Worm (Caenorhabditis elegans) whole organism, young adult: Measurements from ENCODE around the gene cnep-1.

ENCODE experiments used
- Y56A3A.18 ChIP-seq: fragments of 200-800 bp; sonication (Bioruptor generic); IDR thresholded peaks from 2 replicates; pipeline ENCODE4 v1.3.6; 2022; ENCODE audit warnings: missing genetic modification reagents, missing genetic modification characterization, missing compliant biosample characterization
- bed-2 ChIP-seq: fragments of 200-800 bp; sonication (Bioruptor generic); IDR thresholded peaks from 2 replicates; pipeline ENCODE4 v1.3.6; 2022; ENCODE audit warnings: missing genetic modification reagents, missing genetic modification characterization, missing compliant biosample characterization
- rec-8 ChIP-seq, 2 experiments: sonication (generic microtip); optimal IDR thresholded peaks; 2 replicates each; lab custom pipeline; 2016; ENCODE audit warnings: mild to moderate bottlenecking in 2 of 2, missing genetic modification characterization in 2 of 2, missing genetic modification reagents in 2 of 2, missing genotype in 2 of 2, missing biosample characterization in 1 of 2, missing compliant biosample characterization in 1 of 2, moderate library complexity in 1 of 2
- sea-2 ChIP-seq: fragments of 200-800 bp; sonication (Bioruptor generic); IDR thresholded peaks from 2 replicates; pipeline ENCODE4 v1.3.6; 2022; ENCODE audit warnings: missing genetic modification characterization, missing compliant biosample characterization
- snpc-3.4 ChIP-seq: sonication (generic microtip); optimal IDR thresholded peaks from 2 replicates; lab custom pipeline; 2017; ENCODE audit warnings: missing genetic modification characterization, mild to moderate bottlenecking, missing compliant biosample characterization, antibody characterized with exemption, moderate library complexity, missing genotype, missing genetic modification reagents
- tbx-9 ChIP-seq: sonication (generic microtip); optimal IDR thresholded peaks from 2 replicates; lab custom pipeline; 2016; ENCODE audit warnings: borderline replicate concordance, missing genetic modification characterization, inconsistent platforms, missing compliant biosample characterization
- unc-62 ChIP-seq: fragments of 150-350 bp; optimal IDR thresholded peaks from 2 replicates; lab custom pipeline; 2014; ENCODE audit warnings: missing biosample characterization, missing genetic modification reagents, missing genetic modification characterization

- TF ChIP-seq bed-2 (GFP tag; lab: Robert Waterston, UW) (no peak), sea-2 (GFP tag; lab: Robert Waterston, UW) (no peak), rec-8 (tag; optimal IDR thresholded peaks at IDR 0.05; lab: Kevin White, UChicago) (no peak), snpc-3.4 (tag; lab: Kevin White, UChicago) (no peak), Y56A3A.18 (no peak), unc-62 (GFP tag; lab: Kevin White, UChicago) (no peak), tbx-9 (tag; lab: Kevin White, UChicago) (no peak)
Measured at ce11 chrII:7298197-7298682, 11.9 kb upstream of the cnep-1 start, which contains the start of gene puf-8.
